Worm (Caenorhabditis elegans) whole organism, late embryonic: ENCODE results near the gene clec-250.

Experiments used
- F13H6.1 ChIP-seq: sonication (generic microtip); optimal IDR thresholded peaks from 2 replicates; lab custom pipeline; 2016; ENCODE audit warnings: missing genetic modification characterization, missing compliant biosample characterization
- dmd-4 ChIP-seq: sonication (generic microtip); optimal IDR thresholded peaks from 2 replicates; lab custom pipeline; 2016; ENCODE audit warnings: borderline replicate concordance, missing genetic modification characterization, missing compliant biosample characterization
- nhr-11 ChIP-seq: fragments of 150-350 bp; optimal IDR thresholded peaks from 2 replicates; lab custom pipeline; 2014; ENCODE audit warnings: missing biosample characterization, missing genetic modification characterization

DNA sequence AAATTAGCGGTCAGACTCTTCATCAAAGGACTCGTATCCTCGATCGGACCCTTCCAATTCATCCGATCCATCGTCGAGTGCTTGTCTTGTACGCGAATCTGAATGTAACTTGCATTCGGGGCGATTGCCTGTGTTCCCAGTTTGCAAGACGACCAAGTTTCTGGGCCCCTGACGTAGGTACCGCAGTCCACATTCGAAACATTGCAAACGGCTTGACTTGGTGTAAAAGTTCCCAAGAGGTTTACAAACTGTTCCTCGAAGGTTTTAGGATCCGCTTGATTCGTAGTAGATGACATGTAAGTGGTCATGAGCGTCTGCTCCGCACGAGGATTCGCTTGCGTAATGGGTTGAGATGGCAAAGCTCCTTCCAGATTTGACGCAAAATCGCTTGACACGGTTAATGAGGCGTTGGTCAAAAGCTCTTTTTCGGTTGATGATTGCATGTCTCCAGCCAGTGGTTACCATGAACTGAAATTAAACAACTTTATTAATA is 34.3 kb upstream of the clec-250 start, which contains the start of gene Y17D7B.4:
- no peak for TF ChIP-seq F13H6.1 (tag; lab: Kevin White, UChicago)
- TF ChIP-seq dmd-4 (tag; lab: Kevin White, UChicago) = no peak
- TF ChIP-seq nhr-11 (tag; lab: Kevin White, UChicago) = no peak
